Fruit fly (Drosophila melanogaster): ENCODE measurements around the gene Srp72.
A peak's percentile ranks its signal among the peaks of the same experiment; 100 is the strongest.

Gene Srp72

dm6 chr3R:20557415-20558105 lies 31.0 kb upstream of the Srp72 start, which contains the start of the genes DPCoAC and CG5180 (continued):
- TF ChIP-seq CG14965 (GFP tag; optimal IDR thresholded peaks at IDR 0.05; ENCODE audit: borderline replicate concordance) (peak; percentile 16), emc (GFP tag; optimal IDR thresholded peaks at IDR 0.05) (peak; percentile 31), CG43689 (GFP tag; IDR thresholded peaks at IDR 0.05) (0 out of 2 replicates have a peak, but pooled peaks have one; percentile 33), pan (optimal IDR thresholded peaks at IDR 0.05) (no peak), pan (GFP tag; optimal IDR thresholded peaks at IDR 0.05 in 1 of 2, IDR thresholded peaks at IDR 0.05 in 1 of 2) (peak in 1 of 2 experiments; percentile 76), NfI (GFP tag; optimal IDR thresholded peaks at IDR 0.05) (peak; percentile 72), grau (tag; optimal IDR thresholded peaks at IDR 0.05) (peak; percentile 60), CG6175 (GFP tag; IDR thresholded peaks at IDR 0.05) (peak; percentile 72; the same call in 2 of the 3 replicates), CG12942 (GFP tag; optimal IDR thresholded peaks at IDR 0.05) (peak; percentile 45), CG17385 (GFP tag; optimal IDR thresholded peaks at IDR 0.05) (peak; percentile 33), CG33213 (GFP tag; optimal IDR thresholded peaks at IDR 0.05) (peak; percentile 69), tup (GFP tag; optimal IDR thresholded peaks at IDR 0.05) (peak; percentile 1), az2 (GFP tag; optimal IDR thresholded peaks at IDR 0.05) (peak; percentile 41), CG18599 (GFP tag; optimal IDR thresholded peaks at IDR 0.05) (peak; percentile 38), ind (GFP tag; optimal IDR thresholded peaks at IDR 0.05) (peak; percentile 72), seq (GFP tag; IDR thresholded peaks at IDR 0.05) (peak; percentile 40; the same call in 1 of the 2 replicates), CG4617 (GFP tag; optimal IDR thresholded peaks at IDR 0.05; ENCODE audit: borderline replicate concordance) (peak; percentile 58), CG42726 (GFP tag; IDR thresholded peaks at IDR 0.05; ENCODE audit: partially characterized antibody) (peak; percentile 56; the same call in 1 of the 2 replicates), hth (optimal IDR thresholded peaks at IDR 0.05) (no peak), CG10959 (GFP tag; IDR thresholded peaks at IDR 0.05) (peak; percentile 57), mirr (GFP tag; optimal IDR thresholded peaks at IDR 0.05) (peak; percentile 50), crc (GFP tag; optimal IDR thresholded peaks at IDR 0.05) (peak; percentile 62), CG15601 (tag; optimal IDR thresholded peaks at IDR 0.05) (no peak), wdn (GFP tag; IDR thresholded peaks at IDR 0.05) (peak; percentile 57), Sry-δ (GFP tag; optimal IDR thresholded peaks at IDR 0.05) (peak; percentile 71), CG6683 (GFP tag; optimal IDR thresholded peaks at IDR 0.05) (no peak), Eip74EF (GFP tag; optimal IDR thresholded peaks at IDR 0.05) (no peak), z (GFP tag; IDR thresholded peaks at IDR 0.05) (no peak), NK7.1 (GFP tag; optimal IDR thresholded peaks at IDR 0.05) (no peak), sqz (GFP tag; optimal IDR thresholded peaks at IDR 0.05) (no peak), CG3847 (GFP tag; IDR thresholded peaks at IDR 0.05) (peak; percentile 89), CG9797 (GFP tag; optimal IDR thresholded peaks at IDR 0.05) (peak; percentile 45), run (tag; optimal IDR thresholded peaks at IDR 0.05) (no peak), CG1647 (GFP tag; optimal IDR thresholded peaks at IDR 0.05) (peak; percentile 75), BEAF-32 (GFP tag; optimal IDR thresholded peaks at IDR 0.05) (peak; percentile 63), CG10979 (tag; optimal IDR thresholded peaks at IDR 0.05) (peak; percentile 38), Max (GFP tag; optimal IDR thresholded peaks at IDR 0.05) (peak; percentile 53), cwo (GFP tag; optimal IDR thresholded peaks at IDR 0.05) (peak; percentile 13), CG9727 (GFP tag; optimal IDR thresholded peaks at IDR 0.05) (peak; percentile 73), amos (GFP tag; IDR thresholded peaks at IDR 0.05; ENCODE audit: partially characterized antibody) (peak; percentile 78), da (GFP tag; optimal IDR thresholded peaks at IDR 0.05) (no peak), CG8924 (tag; optimal IDR thresholded peaks at IDR 0.05) (peak; percentile 59), crol (GFP tag; IDR thresholded peaks at IDR 0.05) (no peak), Gug (GFP tag; IDR thresholded peaks at IDR 0.05) (peak; percentile 86), H2.0 (GFP tag; IDR thresholded peaks at IDR 0.05) (peak; percentile 50; the same call in 1 of the 2 replicates), Mad (GFP tag; optimal IDR thresholded peaks at IDR 0.05) (peak; percentile 60), CG18476 (GFP tag; optimal IDR thresholded peaks at IDR 0.05) (peak; percentile 1), tgo (GFP tag; IDR thresholded peaks at IDR 0.05) (peak; percentile 72; the same call in 2 of the 3 replicates), CG30431 (GFP tag; optimal IDR thresholded peaks at IDR 0.05) (peak; percentile 53)
